Worm (Caenorhabditis elegans) whole organism, mixed stage, embryonic: ENCODE measurements around the gene clec-68.

Experiments used
- lin-13 ChIP-seq: fragments of 150-350 bp; optimal IDR thresholded peaks from 2 replicates; lab custom pipeline; 2014; ENCODE audit warnings: missing biosample characterization, missing genetic modification characterization
- lin-32 ChIP-seq: fragments of 200-800 bp; sonication (Bioruptor generic); optimal IDR thresholded peaks from 2 replicates; lab custom pipeline; 2018; ENCODE audit warnings: mild to moderate bottlenecking, missing genetic modification characterization, missing compliant biosample characterization
- mep-1 ChIP-seq: fragments of 150-350 bp; optimal IDR thresholded peaks from 2 replicates; lab custom pipeline; 2017; ENCODE audit warnings: missing biosample characterization, missing genetic modification reagents, missing genetic modification characterization, inconsistent platforms
- nhr-237 ChIP-seq: fragments of 150-350 bp; optimal IDR thresholded peaks from 2 replicates; lab custom pipeline; 2014; ENCODE audit warnings: missing biosample characterization, missing genetic modification characterization
- nhr-28 ChIP-seq: fragments of 150-350 bp; optimal IDR thresholded peaks from 2 replicates; lab custom pipeline; 2014; ENCODE audit warnings: missing biosample characterization, missing genetic modification characterization
- nhr-76 ChIP-seq: sonication (generic microtip); optimal IDR thresholded peaks from 2 replicates; lab custom pipeline; 2017; ENCODE audit warnings: missing biosample characterization, missing genetic modification characterization
- pha-4 ChIP-seq: fragments of 150-350 bp; optimal IDR thresholded peaks from 2 replicates; lab custom pipeline; 2018; ENCODE audit warnings: missing biosample characterization, missing genetic modification reagents, missing genetic modification characterization
- sptf-1 ChIP-seq: sonication (generic microtip); optimal IDR thresholded peaks from 2 replicates; lab custom pipeline; 2017; ENCODE audit warnings: mild to moderate bottlenecking, missing genetic modification characterization, moderate library complexity, missing compliant biosample characterization
- unc-62 ChIP-seq: fragments of 150-350 bp; optimal IDR thresholded peaks from 2 replicates; lab custom pipeline; 2014; ENCODE audit warnings: missing biosample characterization, missing genetic modification reagents, missing genetic modification characterization

DNA sequence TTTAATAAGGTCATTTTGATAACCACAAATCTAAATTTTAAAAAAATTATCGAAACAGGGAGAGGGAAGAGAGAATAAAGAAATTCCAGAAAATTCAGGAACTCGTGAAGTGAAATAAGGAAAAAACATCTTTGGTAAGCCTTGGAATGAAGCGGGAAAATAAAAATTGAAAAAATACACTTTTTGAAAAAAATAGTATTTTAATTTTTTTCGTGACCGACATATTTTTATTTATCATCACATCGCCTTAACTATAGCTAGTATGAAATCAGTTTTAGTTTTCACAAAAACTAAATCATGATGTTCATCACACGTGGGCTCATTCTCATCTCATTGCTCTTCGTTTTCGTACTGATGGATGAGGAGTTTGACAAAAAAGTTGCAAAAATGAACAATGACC lies 17.1 kb upstream of the clec-68 start, which contains the start of gene F56D6.13:
- no peak for TF ChIP-seq pha-4
- no peak for TF ChIP-seq unc-62
- TF ChIP-seq nhr-28 (tag; lab: Kevin White, UChicago): no peak
- TF ChIP-seq mep-1 (tag; lab: Kevin White, UChicago): no peak
- TF ChIP-seq nhr-237 (tag; lab: Kevin White, UChicago): no peak
- TF ChIP-seq nhr-76: no peak
- no peak for TF ChIP-seq lin-32
- TF ChIP-seq lin-13: no peak
- TF ChIP-seq sptf-1 (tag; lab: Kevin White, UChicago): no peak
